Worm (Caenorhabditis elegans): ENCODE measurements around the gene C08F8.6.
"Not testable (repeated sequence)": the region's sequence is repeated elsewhere in the genome, so short reads cannot be mapped to it uniquely, and the experiment has no call there.

Gene C08F8.6

DNA sequence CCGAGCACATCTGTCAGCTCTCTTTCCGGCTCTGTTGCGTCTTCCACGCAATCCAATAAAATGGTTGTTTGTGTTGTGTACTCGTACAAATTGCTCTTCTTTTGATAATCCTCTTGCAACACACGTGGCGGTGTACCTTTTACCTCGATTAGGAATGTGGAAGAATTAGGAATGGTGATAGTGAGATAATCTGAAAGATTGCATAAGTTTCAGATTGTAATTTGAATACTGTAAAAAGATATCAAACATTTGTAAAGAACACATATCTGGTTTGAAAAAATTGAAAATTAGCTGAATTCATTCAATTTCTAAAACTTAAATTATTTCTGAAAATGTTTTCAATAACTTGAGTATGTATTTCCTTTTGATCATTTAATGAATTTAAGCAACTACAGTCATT lies at the start of gene C08F8.6:
Gene C08F8.6, minus strand, starts transcription at position 101 of the 400 bp plus-strand sequence.
- TF ChIP-seq cog-1 (tag; optimal IDR thresholded peaks at IDR 0.05) (no peak), ztf-23 (GFP tag; IDR thresholded peaks at IDR 0.05) (no peak), med-1 (GFP tag; optimal IDR thresholded peaks at IDR 0.05; ENCODE audit: insufficient read depth) (no peak), tab-1 (GFP tag; IDR thresholded peaks at IDR 0.05) (no peak), T22C8.4 (GFP tag; IDR thresholded peaks at IDR 0.05) (no peak), klf-2 (GFP tag; conservative IDR thresholded peaks at IDR 0.05) (no peak), ref-1 (GFP tag; conservative IDR thresholded peaks at IDR 0.05) (no peak), flt-1 (GFP tag; IDR thresholded peaks at IDR 0.05) (no peak), ztf-29 (GFP tag; IDR thresholded peaks at IDR 0.05) (no peak)

DNA sequence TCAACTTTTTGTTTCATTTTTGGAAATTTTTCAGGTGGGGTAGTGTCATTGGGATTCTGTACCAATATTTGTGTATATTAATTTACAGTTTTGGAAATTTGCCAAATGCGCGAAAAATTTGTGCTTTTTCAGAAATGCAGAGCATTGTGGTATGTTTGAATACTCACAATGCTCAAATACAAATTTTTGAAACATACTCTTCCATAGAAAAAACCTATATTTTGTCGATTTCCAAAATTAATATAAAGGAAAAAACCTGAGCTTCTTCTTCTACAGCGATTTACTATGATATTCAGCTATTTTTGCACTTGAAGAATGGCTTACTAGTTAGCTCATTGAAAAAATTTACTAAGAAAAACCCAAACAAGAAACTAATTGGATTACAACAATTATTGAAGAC lies 48.2 kb upstream of the C08F8.6 start:
- no peak for TF ChIP-seq ref-1 (GFP tag; conservative IDR thresholded peaks at IDR 0.05)
- no peak for TF ChIP-seq ztf-29 (GFP tag; IDR thresholded peaks at IDR 0.05)
- no peak for TF ChIP-seq med-1 (GFP tag; optimal IDR thresholded peaks at IDR 0.05; ENCODE audit: insufficient read depth)
- TF ChIP-seq T22C8.4 (GFP tag; IDR thresholded peaks at IDR 0.05): no peak
- TF ChIP-seq cog-1 (tag; optimal IDR thresholded peaks at IDR 0.05): no peak
- no peak for TF ChIP-seq klf-2 (GFP tag; conservative IDR thresholded peaks at IDR 0.05)
- TF ChIP-seq ztf-23 (GFP tag; IDR thresholded peaks at IDR 0.05): no peak

DNA sequence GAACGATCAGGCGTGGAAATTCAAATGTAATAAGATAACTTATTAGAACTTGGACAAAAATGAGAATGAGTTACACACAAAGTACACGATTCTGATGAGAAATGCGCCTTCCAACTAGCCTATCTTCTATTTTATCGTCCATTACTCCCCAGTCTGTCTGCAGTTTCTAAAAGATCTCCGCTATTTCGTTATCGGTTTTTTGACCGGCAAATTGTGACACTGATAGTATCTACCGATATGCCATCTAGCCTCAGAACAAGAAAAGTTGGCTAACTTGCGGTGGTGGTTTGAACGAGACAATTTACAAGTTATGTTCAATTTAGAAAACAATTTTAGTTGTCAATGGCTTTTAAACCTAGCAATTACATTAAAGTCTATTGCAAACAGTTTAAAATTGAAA lies 46.8 kb upstream of the C08F8.6 start:
- TF ChIP-seq ref-1 (GFP tag; conservative IDR thresholded peaks at IDR 0.05): no peak
- TF ChIP-seq tab-1 (GFP tag; IDR thresholded peaks at IDR 0.05): no peak
- TF ChIP-seq med-1 (GFP tag; optimal IDR thresholded peaks at IDR 0.05; ENCODE audit: insufficient read depth): no peak
- TF ChIP-seq klf-2 (GFP tag; conservative IDR thresholded peaks at IDR 0.05): no peak
- no peak for TF ChIP-seq flt-1 (GFP tag; IDR thresholded peaks at IDR 0.05)
- TF ChIP-seq T22C8.4 (GFP tag; IDR thresholded peaks at IDR 0.05): no peak
- no peak for TF ChIP-seq ztf-29 (GFP tag; IDR thresholded peaks at IDR 0.05)
- TF ChIP-seq ztf-23 (GFP tag; IDR thresholded peaks at IDR 0.05): no peak
- TF ChIP-seq cog-1 (tag; optimal IDR thresholded peaks at IDR 0.05): no peak

DNA sequence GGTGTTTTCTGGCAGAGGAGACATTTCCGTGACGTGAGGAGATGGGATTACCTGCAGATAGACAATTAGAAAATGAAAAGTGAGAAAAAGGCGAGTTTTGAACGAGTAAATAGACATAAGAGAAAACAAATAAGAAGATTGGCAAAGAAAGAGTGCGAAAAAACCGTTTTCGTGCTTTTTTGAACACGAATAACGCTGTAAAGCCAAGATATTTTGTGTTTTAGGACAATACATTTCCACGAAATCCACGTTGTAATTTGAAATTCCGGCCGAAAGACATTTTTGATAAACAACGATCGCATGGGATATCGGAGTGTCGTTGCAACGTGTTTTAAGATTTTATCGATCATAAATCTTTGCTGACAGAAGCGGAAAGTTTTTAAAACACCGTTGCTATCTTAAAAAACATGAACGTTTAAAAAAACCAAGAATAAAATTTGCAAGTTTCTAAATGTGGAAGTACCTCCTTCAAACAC lies 46.1 kb upstream of the C08F8.6 start, which contains the start of gene adk-1:
Gene adk-1, minus strand, starts transcription at position 51 of the 476 bp plus-strand sequence.
- TF ChIP-seq ref-1 (GFP tag; conservative IDR thresholded peaks at IDR 0.05) (no peak), flt-1 (GFP tag; IDR thresholded peaks at IDR 0.05) (no peak), cog-1 (tag; optimal IDR thresholded peaks at IDR 0.05) (no peak), T22C8.4 (GFP tag; IDR thresholded peaks at IDR 0.05) (no peak), tab-1 (GFP tag; IDR thresholded peaks at IDR 0.05) (no peak), klf-2 (GFP tag; conservative IDR thresholded peaks at IDR 0.05) (no peak), ztf-23 (GFP tag; IDR thresholded peaks at IDR 0.05) (no peak), med-1 (GFP tag; optimal IDR thresholded peaks at IDR 0.05; ENCODE audit: insufficient read depth) (no peak), ztf-29 (GFP tag; IDR thresholded peaks at IDR 0.05) (no peak)

DNA sequence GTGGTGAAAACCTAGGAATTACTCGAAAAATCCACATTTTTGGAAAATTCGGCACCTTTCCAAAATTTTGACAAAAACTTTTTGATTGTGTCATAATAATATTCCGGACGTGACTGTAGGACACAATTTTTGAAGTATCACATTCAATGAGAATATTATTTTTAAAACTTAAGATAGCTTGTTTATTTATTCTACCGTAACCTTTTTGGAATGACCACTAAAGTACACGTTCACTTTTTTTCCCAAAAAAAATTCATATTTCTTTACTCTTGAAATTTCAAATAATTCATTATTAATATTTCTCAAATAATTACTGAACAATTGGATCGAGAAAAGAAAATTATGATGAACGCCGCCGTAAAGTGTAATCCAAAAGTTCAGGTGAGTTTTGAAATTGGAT lies 42.5 kb upstream of the C08F8.6 start, which contains the start of gene R07H5.9:
Gene R07H5.9, plus strand, starts transcription at position 301 of the 400 bp plus-strand sequence.
- TF ChIP-seq ztf-29 (GFP tag; IDR thresholded peaks at IDR 0.05): no peak
- TF ChIP-seq ref-1 (GFP tag; conservative IDR thresholded peaks at IDR 0.05): no peak
- no peak for TF ChIP-seq klf-2 (GFP tag; conservative IDR thresholded peaks at IDR 0.05)
- no peak for TF ChIP-seq T22C8.4 (GFP tag; IDR thresholded peaks at IDR 0.05)
- no peak for TF ChIP-seq ztf-23 (GFP tag; IDR thresholded peaks at IDR 0.05)
- no peak for TF ChIP-seq tab-1 (GFP tag; IDR thresholded peaks at IDR 0.05)
- no peak for TF ChIP-seq flt-1 (GFP tag; IDR thresholded peaks at IDR 0.05)
- no peak for TF ChIP-seq cog-1 (tag; optimal IDR thresholded peaks at IDR 0.05)
- no peak for TF ChIP-seq med-1 (GFP tag; optimal IDR thresholded peaks at IDR 0.05; ENCODE audit: insufficient read depth)

DNA sequence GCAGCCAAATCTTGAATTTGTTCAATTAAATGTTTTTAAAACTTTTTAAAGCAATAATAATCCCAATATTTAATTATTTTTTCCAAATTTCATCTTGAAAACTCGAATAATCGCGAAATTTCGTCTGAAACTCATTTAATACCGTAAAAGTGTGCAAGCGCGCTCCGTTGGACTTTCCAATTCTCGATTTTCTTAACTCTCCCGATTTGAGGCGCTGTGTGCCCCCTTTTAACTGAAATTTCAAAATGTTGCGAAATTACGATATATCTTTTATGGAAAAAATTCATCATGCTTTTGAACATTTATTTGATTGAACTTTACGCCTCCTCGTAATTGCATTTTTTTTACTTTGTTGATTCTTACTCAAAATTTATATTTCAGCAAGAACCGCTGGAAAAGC lies 37.7 kb upstream of the C08F8.6 start, which contains the start of gene R07H5.11:
Gene R07H5.11, plus strand, starts transcription at position 380 of the 400 bp plus-strand sequence.
- not testable (repeated sequence) for TF ChIP-seq tab-1 (GFP tag; IDR thresholded peaks at IDR 0.05); klf-2 (GFP tag; conservative IDR thresholded peaks at IDR 0.05); med-1 (GFP tag; optimal IDR thresholded peaks at IDR 0.05; ENCODE audit: insufficient read depth)

DNA sequence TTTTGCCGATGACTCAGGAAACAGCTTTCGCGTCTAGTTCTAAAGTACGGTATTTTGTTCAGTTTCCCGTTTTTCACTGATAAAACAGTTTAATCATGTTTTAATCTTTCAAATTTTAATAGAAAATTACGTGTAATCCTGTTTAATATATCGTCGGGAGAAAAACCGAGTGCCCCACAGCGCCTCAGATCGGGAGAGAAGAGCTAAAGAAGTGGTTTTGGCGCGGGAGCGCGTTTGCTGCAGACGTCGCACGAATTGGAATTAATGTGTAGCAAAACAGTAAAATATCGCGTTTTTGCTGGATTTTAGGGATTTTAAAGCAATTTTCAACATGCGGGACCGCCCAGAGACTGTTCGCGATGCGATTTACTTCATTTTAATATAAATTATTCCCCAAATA lies 36.0 kb upstream of the C08F8.6 start:
- TF ChIP-seq flt-1 (GFP tag; IDR thresholded peaks at IDR 0.05) (0 out of 2 replicates have a peak, but pooled peaks have one; percentile 58), klf-2 (GFP tag; conservative IDR thresholded peaks at IDR 0.05) (peak; percentile 72), ztf-23 (GFP tag; IDR thresholded peaks at IDR 0.05) (peak; percentile 70; the same call in 1 of the 2 replicates)

DNA sequence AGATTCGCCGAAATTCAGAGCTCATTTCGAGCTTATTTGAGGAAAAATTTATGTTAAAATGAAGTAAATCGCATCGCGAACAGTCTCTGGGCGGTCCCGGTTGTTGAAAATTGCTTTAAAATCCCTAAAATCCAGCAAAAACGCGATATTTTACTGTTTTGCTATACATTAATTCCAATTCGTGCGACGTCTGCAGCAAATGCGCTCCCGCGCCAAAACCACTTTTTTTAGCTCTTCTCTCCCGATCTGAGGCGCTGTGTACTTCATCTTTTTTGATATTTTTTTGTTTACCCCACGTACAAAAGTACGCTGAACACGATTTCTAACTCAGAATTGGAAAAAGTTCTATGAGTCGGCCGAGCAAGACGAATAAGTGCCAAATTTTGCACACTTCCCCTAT lies 34.3 kb upstream of the C08F8.6 start, which contains the start of gene R07H5.16:
Gene R07H5.16, plus strand, starts transcription at position 348 of the 400 bp plus-strand sequence.
- TF ChIP-seq klf-2 (GFP tag; conservative IDR thresholded peaks at IDR 0.05): 0 out of 2 replicates have a peak, but pooled peaks have one; percentile 39

DNA sequence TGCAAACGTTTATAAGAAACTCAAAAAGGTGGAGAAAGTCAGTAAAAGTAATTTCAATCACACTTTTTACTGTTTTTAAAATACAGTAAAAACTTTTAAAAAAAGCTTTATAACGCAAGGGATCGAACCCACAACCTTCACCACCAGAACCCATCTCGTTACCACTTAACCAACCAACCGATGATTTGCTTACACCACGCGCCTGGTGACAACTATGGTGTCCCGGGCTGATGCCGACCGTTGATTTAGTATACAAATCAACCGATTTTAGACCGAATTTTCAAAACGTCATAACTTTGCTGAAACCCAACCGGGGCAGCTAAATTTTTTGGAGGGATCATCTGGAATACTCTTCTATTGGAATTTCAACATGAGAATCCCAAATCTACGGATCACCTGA lies 32.1 kb upstream of the C08F8.6 start:
- TF ChIP-seq tab-1 (GFP tag; IDR thresholded peaks at IDR 0.05) (peak; percentile 84), ref-1 (GFP tag; conservative IDR thresholded peaks at IDR 0.05) (peak; percentile 59), ztf-29 (GFP tag; IDR thresholded peaks at IDR 0.05) (peak; percentile 62; the same call in 1 of the 2 replicates), T22C8.4 (GFP tag; IDR thresholded peaks at IDR 0.05) (0 out of 2 replicates have a peak, but pooled peaks have one; percentile 50), klf-2 (GFP tag; conservative IDR thresholded peaks at IDR 0.05) (peak; percentile 53; the same call in 1 of the 2 replicates), ztf-23 (GFP tag; IDR thresholded peaks at IDR 0.05) (peak; percentile 77; the same call in 1 of the 2 replicates)

DNA sequence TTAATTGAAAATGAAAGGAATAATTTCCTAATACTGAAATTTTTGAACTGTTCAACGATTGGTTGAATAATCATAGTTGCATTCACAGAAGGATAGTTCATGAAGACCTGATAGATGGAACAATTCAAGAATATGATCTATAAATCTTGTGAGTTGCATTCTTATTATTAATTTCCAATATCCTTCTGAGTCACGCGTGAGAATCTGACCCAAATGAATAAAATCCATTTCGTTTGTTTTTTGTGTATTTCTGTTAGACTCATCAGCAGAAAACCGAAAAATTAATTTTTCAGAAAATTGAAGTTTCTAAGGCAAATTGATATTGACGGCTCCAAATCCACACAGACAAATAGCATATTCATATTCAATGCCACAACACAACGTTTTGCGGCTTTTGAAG lies 24.7 kb upstream of the C08F8.6 start, which contains the start of gene fbxb-79:
Gene fbxb-79, minus strand, starts transcription at position 101 of the 400 bp plus-strand sequence.
- TF ChIP-seq klf-2 (GFP tag; conservative IDR thresholded peaks at IDR 0.05) (no peak), ztf-23 (GFP tag; IDR thresholded peaks at IDR 0.05) (no peak), ref-1 (GFP tag; conservative IDR thresholded peaks at IDR 0.05) (no peak), flt-1 (GFP tag; IDR thresholded peaks at IDR 0.05) (no peak), cog-1 (tag; optimal IDR thresholded peaks at IDR 0.05) (no peak), T22C8.4 (GFP tag; IDR thresholded peaks at IDR 0.05) (no peak), tab-1 (GFP tag; IDR thresholded peaks at IDR 0.05) (no peak), med-1 (GFP tag; optimal IDR thresholded peaks at IDR 0.05; ENCODE audit: insufficient read depth) (no peak), ztf-29 (GFP tag; IDR thresholded peaks at IDR 0.05) (no peak)
